Worm (Caenorhabditis elegans) whole organism, L4 larva: Measurements from ENCODE around the gene F56C9.10.
A peak's percentile ranks its signal among the peaks of the same experiment; 100 is the strongest.

ENCODE experiments used
- D1046.2 ChIP-seq: fragments of 200-800 bp; sonication (Bioruptor generic); IDR thresholded peaks from 2 replicates; pipeline ENCODE4 v1.3.6; 2022; ENCODE audit warnings: missing genetic modification characterization, missing compliant biosample characterization
- F26F4.8 ChIP-seq: fragments of 200-800 bp; sonication (Bioruptor generic); conservative IDR thresholded peaks from 2 replicates; pipeline ENCODE4 v1.3.6; 2022; ENCODE audit warnings: missing genetic modification characterization, missing compliant biosample characterization
- F37D6.2 ChIP-seq: sonication (generic microtip); optimal IDR thresholded peaks from 2 replicates; lab custom pipeline; 2016; ENCODE audit warnings: mild to moderate bottlenecking, missing genetic modification characterization, missing compliant biosample characterization
- F44E2.7 ChIP-seq: fragments of 200-800 bp; sonication (Bioruptor generic); IDR thresholded peaks from 2 replicates; pipeline ENCODE4 v2.1.2; 2022; ENCODE audit warnings: missing genetic modification characterization, missing compliant biosample characterization
- F49E8.2 ChIP-seq: sonication (generic microtip); optimal IDR thresholded peaks from 2 replicates; lab custom pipeline; 2016; ENCODE audit warnings: missing compliant biosample characterization, mild to moderate bottlenecking, missing genetic modification characterization, borderline replicate concordance
- R02D3.7 ChIP-seq: fragments of 150-350 bp; sonication (generic microtip); optimal IDR thresholded peaks from 3 replicates; lab custom pipeline; 2014; ENCODE audit warnings: missing biosample characterization, missing genetic modification characterization
- T20F7.1 ChIP-seq: fragments of 200-800 bp; sonication (Bioruptor generic); optimal IDR thresholded peaks from 2 replicates; lab custom pipeline; 2018; ENCODE audit warnings: mild to moderate bottlenecking, missing genetic modification characterization, missing compliant biosample characterization
- T26A8.4 ChIP-seq: fragments of 200-800 bp; sonication (Bioruptor generic); IDR thresholded peaks from 2 replicates; pipeline ENCODE4 v1.3.6; 2022; ENCODE audit warnings: missing genetic modification characterization, missing compliant biosample characterization
- Y5F2A.4 ChIP-seq: fragments of 200-800 bp; sonication (Bioruptor generic); optimal IDR thresholded peaks from 2 replicates; lab custom pipeline; 2018; ENCODE audit warnings: mild to moderate bottlenecking, missing genetic modification characterization, missing compliant biosample characterization
- ZK337.2 ChIP-seq: fragments of 200-800 bp; sonication (Bioruptor generic); IDR thresholded peaks from 2 replicates; pipeline ENCODE4 v1.3.6; 2022; ENCODE audit warnings: missing genetic modification reagents, missing genetic modification characterization, missing compliant biosample characterization
- arid-1 ChIP-seq: fragments of 200-800 bp; sonication (Bioruptor generic); conservative IDR thresholded peaks from 2 replicates; pipeline ENCODE4 v1.3.6; 2022; ENCODE audit warnings: missing genetic modification reagents, missing genetic modification characterization, missing compliant biosample characterization
- attf-4 ChIP-seq: sonication (generic microtip); optimal IDR thresholded peaks from 3 replicates; lab custom pipeline; 2017; ENCODE audit warnings: missing biosample characterization, missing genetic modification characterization
- ceh-28 ChIP-seq: fragments of 150-350 bp; optimal IDR thresholded peaks from 2 replicates; lab custom pipeline; 2014; ENCODE audit warnings: missing biosample characterization, missing genetic modification reagents, missing genetic modification characterization
- ceh-62 ChIP-seq: sonication (generic microtip); optimal IDR thresholded peaks from 2 replicates; lab custom pipeline; 2017; ENCODE audit warnings: missing biosample characterization, missing genetic modification characterization
- ces-1 ChIP-seq: fragments of 150-350 bp; sonication (generic microtip); optimal IDR thresholded peaks from 4 replicates; lab custom pipeline; 2014; ENCODE audit warnings: missing biosample characterization, missing genetic modification reagents, missing genetic modification characterization
- ctbp-1 ChIP-seq: fragments of 200-800 bp; sonication (Bioruptor generic); IDR thresholded peaks from 2 replicates; pipeline ENCODE4 v1.3.6; 2022; ENCODE audit warnings: missing genetic modification reagents, missing genetic modification characterization, missing compliant biosample characterization
- daf-12 ChIP-seq: fragments of 150-350 bp; optimal IDR thresholded peaks from 2 replicates; lab custom pipeline; 2014; ENCODE audit warnings: missing biosample characterization, missing genetic modification reagents, missing genetic modification characterization
- daf-16 ChIP-seq, 3 experiments: sonication (generic microtip); optimal IDR thresholded peaks; 2 replicates each; lab custom pipeline; 2016 to 2017; ENCODE audit warnings: missing genetic modification characterization in 3 of 3, missing genetic modification reagents in 3 of 3, mild to moderate bottlenecking in 2 of 3, missing compliant biosample characterization in 2 of 3, missing biosample characterization in 1 of 3, moderate library complexity in 1 of 3
- daf-8 ChIP-seq: fragments of 200-800 bp; sonication (Bioruptor generic); IDR thresholded peaks from 2 replicates; pipeline ENCODE4 v1.3.6; 2022; ENCODE audit warnings: missing genetic modification characterization, missing compliant biosample characterization
- dmd-6 ChIP-seq: fragments of 200-800 bp; sonication (Bioruptor generic); IDR thresholded peaks from 2 replicates; pipeline ENCODE4 v1.3.6; 2022; ENCODE audit warnings: missing genetic modification reagents, missing genetic modification characterization, missing compliant biosample characterization
- dmd-8 ChIP-seq: fragments of 200-800 bp; sonication (Bioruptor generic); IDR thresholded peaks from 2 replicates; pipeline ENCODE4 v1.3.6; 2022; ENCODE audit warnings: missing genetic modification characterization, missing compliant biosample characterization
- dpl-1 ChIP-seq: fragments of 150-350 bp; optimal IDR thresholded peaks from 2 replicates; lab custom pipeline; 2014; ENCODE audit warnings: missing biosample characterization, missing genetic modification reagents, missing genetic modification characterization
- egl-43 ChIP-seq: fragments of 200-800 bp; sonication (Bioruptor generic); IDR thresholded peaks from 2 replicates; pipeline ENCODE4 v1.3.6; 2022; ENCODE audit warnings: missing genetic modification reagents, missing genetic modification characterization, missing compliant biosample characterization
- gei-8 ChIP-seq: fragments of 200-800 bp; sonication (Bioruptor generic); optimal IDR thresholded peaks from 2 replicates; lab custom pipeline; 2018; ENCODE audit warnings: mild to moderate bottlenecking, missing genetic modification characterization, missing compliant biosample characterization
- hif-1 ChIP-seq, 2 experiments: sonication (generic microtip); optimal IDR thresholded peaks; 2 replicates each; lab custom pipeline; 2016 to 2017; ENCODE audit warnings: missing compliant biosample characterization in 2 of 2, missing genetic modification characterization in 2 of 2, missing genetic modification reagents in 2 of 2, missing genotype in 2 of 2, mild to moderate bottlenecking in 1 of 2
- hmg-1.1 ChIP-seq: fragments of 200-800 bp; sonication (Bioruptor generic); IDR thresholded peaks from 2 replicates; pipeline ENCODE4 v1.3.6; 2022; ENCODE audit warnings: missing genetic modification reagents, missing genetic modification characterization, missing compliant biosample characterization
- lin-13 ChIP-seq: fragments of 150-350 bp; optimal IDR thresholded peaks from 2 replicates; lab custom pipeline; 2014; ENCODE audit warnings: missing biosample characterization, missing genetic modification reagents, missing genetic modification characterization
- lin-15B ChIP-seq: fragments of 150-350 bp; sonication (generic microtip); optimal IDR thresholded peaks from 3 replicates; lab custom pipeline; 2014; ENCODE audit warnings: missing biosample characterization, missing genetic modification characterization
- lin-29 ChIP-seq: fragments of 200-800 bp; sonication (Bioruptor generic); IDR thresholded peaks from 2 replicates; pipeline ENCODE4 v1.3.6; 2022; ENCODE audit warnings: missing genetic modification reagents, missing genetic modification characterization, missing compliant biosample characterization
- lin-39 ChIP-seq: fragments of 150-350 bp; optimal IDR thresholded peaks from 2 replicates; lab custom pipeline; 2014; ENCODE audit warnings: missing biosample characterization, missing genetic modification reagents, missing genetic modification characterization
- madf-9 ChIP-seq: fragments of 200-800 bp; sonication (Bioruptor generic); conservative IDR thresholded peaks from 2 replicates; pipeline ENCODE4 v1.3.6; 2022; ENCODE audit warnings: missing genetic modification reagents, missing genetic modification characterization, missing compliant biosample characterization
- mdt-29 ChIP-seq: fragments of 200-800 bp; sonication (Bioruptor generic); IDR thresholded peaks from 2 replicates; pipeline ENCODE4 v1.3.6; 2022; ENCODE audit warnings: missing genetic modification reagents, missing genetic modification characterization, missing compliant biosample characterization
- mes-2 ChIP-seq: sonication (generic microtip); optimal IDR thresholded peaks from 2 replicates; lab custom pipeline; 2016; ENCODE audit warnings: missing genotype, mild to moderate bottlenecking, missing genetic modification characterization, missing compliant biosample characterization; ENCODE audit not compliant: poor library complexity, severe bottlenecking
- nhr-10 ChIP-seq: fragments of 150-350 bp; optimal IDR thresholded peaks from 2 replicates; lab custom pipeline; 2014; ENCODE audit warnings: missing biosample characterization, missing genetic modification characterization
- nhr-11 ChIP-seq: fragments of 150-350 bp; optimal IDR thresholded peaks from 2 replicates; lab custom pipeline; 2014; ENCODE audit warnings: missing biosample characterization, missing genetic modification characterization
- nhr-111 ChIP-seq: fragments of 200-800 bp; sonication (Bioruptor generic); optimal IDR thresholded peaks from 2 replicates; lab custom pipeline; 2018; ENCODE audit warnings: mild to moderate bottlenecking, missing genetic modification characterization, missing compliant biosample characterization
- nhr-25 ChIP-seq: sonication (generic microtip); optimal IDR thresholded peaks from 2 replicates; lab custom pipeline; 2017; ENCODE audit warnings: missing genetic modification characterization, mild to moderate bottlenecking, missing compliant biosample characterization, antibody characterized with exemption, moderate library complexity, borderline replicate concordance; ENCODE audit not compliant: insufficient read depth
- nhr-41 ChIP-seq: fragments of 200-800 bp; sonication (Bioruptor generic); IDR thresholded peaks from 2 replicates; pipeline ENCODE4 v1.3.6; 2022; ENCODE audit warnings: missing genetic modification reagents, missing genetic modification characterization, missing compliant biosample characterization
- nhr-48 ChIP-seq: sonication (generic microtip); optimal IDR thresholded peaks from 2 replicates; lab custom pipeline; 2016; ENCODE audit warnings: mild to moderate bottlenecking, missing genetic modification characterization, missing compliant biosample characterization
- nhr-6 ChIP-seq: fragments of 150-350 bp; optimal IDR thresholded peaks from 2 replicates; lab custom pipeline; 2014; ENCODE audit warnings: missing biosample characterization, missing genetic modification characterization
- nhr-77 ChIP-seq: fragments of 150-350 bp; optimal IDR thresholded peaks from 2 replicates; lab custom pipeline; 2014; ENCODE audit warnings: missing biosample characterization, missing genetic modification characterization
- rbr-2 ChIP-seq: sonication (generic microtip); optimal IDR thresholded peaks from 2 replicates; lab custom pipeline; 2016; ENCODE audit warnings: missing genotype, missing genetic modification characterization, missing compliant biosample characterization
- saeg-2 ChIP-seq: fragments of 200-800 bp; sonication (Bioruptor generic); IDR thresholded peaks from 2 replicates; pipeline ENCODE4 v1.3.6; 2022; ENCODE audit warnings: missing genetic modification reagents, missing genetic modification characterization, missing compliant biosample characterization
- sdz-12 ChIP-seq: fragments of 200-800 bp; sonication (Bioruptor generic); optimal IDR thresholded peaks from 2 replicates; lab custom pipeline; 2018; ENCODE audit warnings: mild to moderate bottlenecking, missing genetic modification characterization, missing compliant biosample characterization
- skn-1 ChIP-seq: fragments of 150-350 bp; optimal IDR thresholded peaks from 2 replicates; lab custom pipeline; 2014; ENCODE audit warnings: missing biosample characterization, missing genetic modification characterization
- snpc-1.2 ChIP-seq: fragments of 200-800 bp; sonication (Bioruptor generic); IDR thresholded peaks from 2 replicates; pipeline ENCODE4 v1.3.6; 2022; ENCODE audit warnings: missing genetic modification reagents, missing genetic modification characterization, missing compliant biosample characterization
- snpc-4 ChIP-seq: fragments of 150-350 bp; optimal IDR thresholded peaks from 2 replicates; lab custom pipeline; 2014; ENCODE audit warnings: missing biosample characterization, missing genetic modification characterization
- spr-1 ChIP-seq: sonication (generic microtip); optimal IDR thresholded peaks from 2 replicates; lab custom pipeline; 2016; ENCODE audit warnings: mild to moderate bottlenecking, missing genetic modification characterization, missing compliant biosample characterization
- tra-1 ChIP-seq: fragments of 200-800 bp; sonication (Bioruptor generic); IDR thresholded peaks from 2 replicates; pipeline ENCODE4 v1.3.6; 2022; ENCODE audit warnings: missing genetic modification reagents, missing genetic modification characterization, missing compliant biosample characterization
- zag-1 ChIP-seq: fragments of 150-350 bp; optimal IDR thresholded peaks from 2 replicates; lab custom pipeline; 2014; ENCODE audit warnings: missing biosample characterization, missing genetic modification characterization
- zfp-2 ChIP-seq: sonication (generic microtip); optimal IDR thresholded peaks from 2 replicates; lab custom pipeline; 2016; ENCODE audit warnings: mild to moderate bottlenecking, missing genetic modification characterization, missing compliant biosample characterization
- zfp-3 ChIP-seq: fragments of 200-800 bp; sonication (Bioruptor generic); conservative IDR thresholded peaks from 2 replicates; pipeline ENCODE4 v1.3.6; 2022; ENCODE audit warnings: missing genetic modification reagents, missing genetic modification characterization, missing compliant biosample characterization

Gene F56C9.10

DNA sequence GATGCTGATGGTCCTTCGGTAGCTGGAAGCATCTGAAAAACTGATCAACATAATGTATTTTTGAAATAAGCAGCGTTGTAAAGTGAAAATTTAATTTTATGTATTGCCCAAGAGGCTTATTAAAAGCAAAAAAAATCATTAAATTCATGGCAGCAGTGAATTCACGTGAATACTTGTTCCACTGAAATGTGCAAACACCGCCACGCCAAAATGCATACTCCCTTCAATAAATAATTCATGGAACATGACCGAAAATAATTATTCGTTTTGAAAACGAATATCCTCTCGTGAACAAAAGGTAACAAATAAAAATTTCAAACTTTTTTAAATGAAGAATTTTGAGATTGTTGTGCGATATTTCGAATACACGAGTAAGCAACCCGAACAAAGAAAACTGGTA is 22.2 kb upstream of the F56C9.10 start, which contains the start of gene F08F8.10:
F08F8.10 (minus strand) TSS at position 38 of the 400 bp plus-strand sequence.
- TF ChIP-seq arid-1 (GFP tag; lab: Robert Waterston, UW), result no peak
- no peak for TF ChIP-seq egl-43 (GFP tag; lab: Robert Waterston, UW)
- no peak for TF ChIP-seq nhr-11 (tag; lab: Kevin White, UChicago)
- no peak for TF ChIP-seq skn-1
- TF ChIP-seq Y5F2A.4, result no peak
- no peak for TF ChIP-seq mdt-29 (GFP tag; lab: Robert Waterston, UW)
- TF ChIP-seq dpl-1 (GFP tag; lab: Kevin White, UChicago), result peak; percentile 62
- TF ChIP-seq snpc-4 (tag; lab: Kevin White, UChicago), result no peak
- TF ChIP-seq hmg-1.1 (GFP tag; lab: Robert Waterston, UW), result no peak
- TF ChIP-seq rbr-2 (tag; lab: Kevin White, UChicago), result no peak
- no peak for TF ChIP-seq ces-1 (GFP tag; lab: Kevin White, UChicago)
- TF ChIP-seq daf-12, result no peak
- TF ChIP-seq nhr-41 (GFP tag; lab: Robert Waterston, UW), result no peak
- TF ChIP-seq ZK337.2 (GFP tag; lab: Robert Waterston, UW), result no peak
- TF ChIP-seq madf-9 (GFP tag; lab: Robert Waterston, UW), result no peak
- TF ChIP-seq hif-1 (tag; optimal IDR thresholded peaks at IDR 0.05; lab: Kevin White, UChicago), result peak in 1 of 2 experiments; percentile 11
- TF ChIP-seq nhr-77, result no peak
- TF ChIP-seq ceh-62 (tag; lab: Kevin White, UChicago), result no peak
- no peak for TF ChIP-seq spr-1
- TF ChIP-seq nhr-111 (GFP tag; lab: Kevin White, UChicago), result no peak
- TF ChIP-seq zfp-2 (tag; lab: Kevin White, UChicago), result no peak
- TF ChIP-seq zfp-3 (GFP tag; lab: Robert Waterston, UW), result no peak
- TF ChIP-seq daf-8, result no peak
- TF ChIP-seq lin-39 (tag; lab: Kevin White, UChicago), result no peak
- no peak for TF ChIP-seq T26A8.4 (GFP tag; lab: Robert Waterston, UW)
- TF ChIP-seq tra-1 (GFP tag; lab: Robert Waterston, UW), result no peak
- no peak for TF ChIP-seq lin-29
- no peak for TF ChIP-seq snpc-1.2 (GFP tag; lab: Robert Waterston, UW)
- TF ChIP-seq dmd-6, result no peak
- no peak for TF ChIP-seq daf-16 (GFP tag; optimal IDR thresholded peaks at IDR 0.05; lab: Kevin White, UChicago)
- TF ChIP-seq daf-16 (tag; optimal IDR thresholded peaks at IDR 0.05; lab: Kevin White, UChicago), result peak; percentile 19
- TF ChIP-seq R02D3.7, result no peak
- TF ChIP-seq attf-4 (tag; lab: Kevin White, UChicago), result no peak
- no peak for TF ChIP-seq dmd-8 (GFP tag; lab: Robert Waterston, UW)
- TF ChIP-seq mes-2 (tag; lab: Kevin White, UChicago), result peak; percentile 71
- TF ChIP-seq sdz-12 (GFP tag; lab: Kevin White, UChicago), result no peak
- no peak for TF ChIP-seq zag-1 (tag; lab: Kevin White, UChicago)
- no peak for TF ChIP-seq F26F4.8 (GFP tag; lab: Robert Waterston, UW)
- no peak for TF ChIP-seq D1046.2 (GFP tag; lab: Robert Waterston, UW)
- 0 out of 2 replicates have a peak, but pooled peaks have one; percentile 15 for TF ChIP-seq ctbp-1 (GFP tag; lab: Robert Waterston, UW)
- no peak for TF ChIP-seq F44E2.7 (GFP tag; lab: Robert Waterston, UW)
- TF ChIP-seq nhr-48 (tag; lab: Kevin White, UChicago), result no peak
- no peak for TF ChIP-seq nhr-10 (tag; lab: Kevin White, UChicago)
- no peak for TF ChIP-seq F37D6.2 (tag; lab: Kevin White, UChicago)
- no peak for TF ChIP-seq lin-15B (tag; lab: Kevin White, UChicago)
- TF ChIP-seq gei-8 (GFP tag; lab: Kevin White, UChicago), result no peak
- peak; percentile 54 for TF ChIP-seq T20F7.1 (GFP tag; lab: Kevin White, UChicago)
- TF ChIP-seq ceh-28 (tag; lab: Kevin White, UChicago), result no peak
- TF ChIP-seq nhr-25 (tag; lab: Kevin White, UChicago), result no peak
- no peak for TF ChIP-seq lin-13 (GFP tag; lab: Kevin White, UChicago)
- TF ChIP-seq nhr-6 (tag; lab: Kevin White, UChicago), result peak; percentile 28
- TF ChIP-seq saeg-2, result no peak
- TF ChIP-seq F49E8.2 (tag; lab: Kevin White, UChicago), result no peak
